Fruit fly (Drosophila melanogaster) whole organism, embryonic: ENCODE data around the gene CG42764.

ENCODE experiments used
- CG10267 ChIP-seq: fragments of 200-800 bp; sonication (Bioruptor generic); optimal IDR thresholded peaks from 2 replicates; lab custom pipeline; 2018; ENCODE audit warnings: missing biosample characterization, mild to moderate bottlenecking, missing genetic modification characterization, moderate library complexity
- CG10274 ChIP-seq: fragments of 200-800 bp; sonication (Bioruptor generic); optimal IDR thresholded peaks from 3 replicates; lab custom pipeline; 2017; ENCODE audit warnings: missing biosample characterization, mild to moderate bottlenecking, missing genetic modification characterization
- CG1233 ChIP-seq: fragments of 200-800 bp; sonication (Bioruptor generic); optimal IDR thresholded peaks from 4 replicates; lab custom pipeline; 2018; ENCODE audit warnings: missing biosample characterization, mild to moderate bottlenecking, missing genetic modification characterization
- CG12942 ChIP-seq: fragments of 200-800 bp; sonication (Bioruptor generic); optimal IDR thresholded peaks from 3 replicates; lab custom pipeline; 2016; ENCODE audit warnings: missing biosample characterization, missing genetic modification characterization
- CG13296 ChIP-seq: fragments of 200-800 bp; sonication (Bioruptor generic); optimal IDR thresholded peaks from 3 replicates; lab custom pipeline; 2018; ENCODE audit warnings: missing biosample characterization, mild to moderate bottlenecking, missing genetic modification characterization
- CG13424 ChIP-seq: fragments of 200-800 bp; sonication (Bioruptor generic); optimal IDR thresholded peaks from 2 replicates; lab custom pipeline; 2019; ENCODE audit warnings: missing biosample characterization, mild to moderate bottlenecking, missing genetic modification characterization, moderate library complexity
- CG16813 ChIP-seq: fragments of 200-800 bp; sonication (Bioruptor generic); IDR thresholded peaks from 3 replicates; pipeline ENCODE4 v1.3.6; 2022; ENCODE audit warnings: missing biosample characterization, missing genetic modification characterization; ENCODE audit not compliant: partially characterized antibody
- CG17186 ChIP-seq: fragments of 200-800 bp; sonication (Bioruptor generic); optimal IDR thresholded peaks from 3 replicates; lab custom pipeline; 2017; ENCODE audit warnings: missing biosample characterization, missing genetic modification reagents, missing genetic modification characterization
- CG31441 ChIP-seq: fragments of 200-800 bp; sonication (Bioruptor generic); IDR thresholded peaks from 2 replicates; pipeline ENCODE4 v1.3.6; 2022; ENCODE audit warnings: missing biosample characterization, missing genetic modification characterization
- CG33213 ChIP-seq: fragments of 200-800 bp; sonication (Bioruptor generic); optimal IDR thresholded peaks from 3 replicates; lab custom pipeline; 2016; ENCODE audit warnings: missing biosample characterization, missing genetic modification characterization
- CG34422 ChIP-seq: fragments of 200-800 bp; sonication (Bioruptor generic); IDR thresholded peaks from 3 replicates; pipeline ENCODE4 v1.3.6; 2022; ENCODE audit warnings: missing biosample characterization, missing genetic modification characterization
- CG4360 ChIP-seq: fragments of 200-800 bp; sonication (Bioruptor generic); IDR thresholded peaks from 2 replicates; pipeline ENCODE4 v1.3.6; 2022; ENCODE audit warnings: missing biosample characterization, missing genetic modification characterization
- CG5245 ChIP-seq: fragments of 200-800 bp; sonication (Bioruptor generic); optimal IDR thresholded peaks from 3 replicates; lab custom pipeline; 2016; ENCODE audit warnings: missing biosample characterization, missing genetic modification characterization
- CG7271 ChIP-seq: fragments of 200-800 bp; sonication (Bioruptor generic); optimal IDR thresholded peaks from 2 replicates; lab custom pipeline; 2018; ENCODE audit warnings: missing biosample characterization, mild to moderate bottlenecking, missing genetic modification characterization, moderate library complexity
- CG8359 ChIP-seq: fragments of 200-800 bp; sonication (Bioruptor generic); optimal IDR thresholded peaks from 2 replicates; lab custom pipeline; 2017; ENCODE audit warnings: missing biosample characterization, mild to moderate bottlenecking, missing genetic modification characterization, borderline replicate concordance
- CG8924 ChIP-seq: fragments of 200-800 bp; optimal IDR thresholded peaks from 3 replicates; lab custom pipeline; 2019; ENCODE audit warnings: missing biosample characterization, mild to moderate bottlenecking, missing genetic modification characterization, moderate library complexity
- CG9817 ChIP-seq: fragments of 200-800 bp; sonication (Bioruptor generic); optimal IDR thresholded peaks from 2 replicates; lab custom pipeline; 2018; ENCODE audit warnings: missing biosample characterization, mild to moderate bottlenecking, missing genetic modification characterization, moderate library complexity
- CHES-1-like ChIP-seq: fragments of 200-800 bp; sonication (Bioruptor generic); optimal IDR thresholded peaks from 2 replicates; lab custom pipeline; 2016; ENCODE audit warnings: missing biosample characterization, missing genetic modification characterization
- CrebB ChIP-seq: fragments of 200-800 bp; sonication (Bioruptor generic); optimal IDR thresholded peaks from 3 replicates; lab custom pipeline; 2018; ENCODE audit warnings: missing biosample characterization, mild to moderate bottlenecking, missing genetic modification characterization
- Ets97D ChIP-seq: fragments of 200-800 bp; sonication (Bioruptor generic); optimal IDR thresholded peaks from 3 replicates; lab custom pipeline; 2016; ENCODE audit warnings: missing biosample characterization, missing genetic modification characterization
- Fer1 ChIP-seq: fragments of 200-800 bp; sonication (Bioruptor generic); optimal IDR thresholded peaks from 2 replicates; lab custom pipeline; 2017; ENCODE audit warnings: missing biosample characterization, mild to moderate bottlenecking, missing genetic modification characterization
- H15 ChIP-seq: fragments of 200-800 bp; sonication (Bioruptor generic); IDR thresholded peaks from 3 replicates; pipeline ENCODE4 v1.3.6; 2022; ENCODE audit warnings: missing biosample characterization, missing genetic modification characterization
- Hand ChIP-seq: fragments of 200-800 bp; sonication (Bioruptor generic); optimal IDR thresholded peaks from 2 replicates; lab custom pipeline; 2017; ENCODE audit warnings: mild to moderate bottlenecking, missing biosample characterization, missing genetic modification reagents, missing genetic modification characterization
- HmgD ChIP-seq: fragments of 200-800 bp; sonication (Bioruptor generic); optimal IDR thresholded peaks from 3 replicates; lab custom pipeline; 2016; ENCODE audit warnings: missing biosample characterization, missing genetic modification characterization
- HmgZ ChIP-seq: fragments of 200-800 bp; sonication (Bioruptor generic); optimal IDR thresholded peaks from 2 replicates; lab custom pipeline; 2018; ENCODE audit warnings: missing biosample characterization, mild to moderate bottlenecking, missing genetic modification characterization
- Hr51 ChIP-seq, 2 experiments: fragments of 200-800 bp; sonication (Bioruptor generic); optimal IDR thresholded peaks; 2 replicates in 1 of 2; 3 replicates in 1 of 2; lab custom pipeline; 2016 to 2018; ENCODE audit warnings: missing biosample characterization in 2 of 2, missing genetic modification characterization in 2 of 2, mild to moderate bottlenecking in 1 of 2, moderate library complexity in 1 of 2
- Kr ChIP-seq: fragments of 200-800 bp; sonication (Bioruptor generic); optimal IDR thresholded peaks from 2 replicates; lab custom pipeline; 2017; ENCODE audit warnings: missing biosample characterization, mild to moderate bottlenecking, missing genetic modification characterization
- Med ChIP-seq: fragments of 200-800 bp; sonication (Bioruptor generic); peaks from one replicate; lab custom pipeline; 2016; ENCODE audit warnings: missing biosample characterization, missing genetic modification characterization, mild to moderate bottlenecking, inconsistent platforms, moderate library complexity
- ab ChIP-seq: fragments of 200-800 bp; sonication (Bioruptor generic); optimal IDR thresholded peaks from 2 replicates; lab custom pipeline; 2016; ENCODE audit warnings: missing biosample characterization, missing genetic modification characterization
- bab2 ChIP-seq: fragments of 200-800 bp; sonication (Bioruptor generic); optimal IDR thresholded peaks from 2 replicates; lab custom pipeline; 2016; ENCODE audit warnings: missing biosample characterization, missing genetic modification characterization
- bigmax ChIP-seq: fragments of 200-800 bp; sonication (Bioruptor generic); optimal IDR thresholded peaks from 2 replicates; lab custom pipeline; 2018; ENCODE audit warnings: missing biosample characterization, mild to moderate bottlenecking, missing genetic modification characterization
- caup ChIP-seq: fragments of 200-800 bp; sonication (Bioruptor generic); optimal IDR thresholded peaks from 3 replicates; lab custom pipeline; 2017; ENCODE audit warnings: missing biosample characterization, mild to moderate bottlenecking, missing genetic modification characterization, moderate library complexity; ENCODE audit not compliant: severe bottlenecking
- chif ChIP-seq, 2 experiments: fragments of 200-800 bp; sonication (Bioruptor generic); optimal IDR thresholded peaks; 3 replicates each; lab custom pipeline; 2016; ENCODE audit warnings: missing biosample characterization in 2 of 2, missing genetic modification characterization in 2 of 2
- gfzf ChIP-seq: fragments of 200-800 bp; sonication (Bioruptor generic); optimal IDR thresholded peaks from 2 replicates; lab custom pipeline; 2016; ENCODE audit warnings: missing biosample characterization, mild to moderate bottlenecking, missing genetic modification characterization, moderate library complexity
- gt ChIP-seq: fragments of 200-800 bp; sonication (Bioruptor generic); IDR thresholded peaks from 2 replicates; pipeline ENCODE4 v1.3.6; 2022; ENCODE audit warnings: missing biosample characterization, missing genetic modification characterization
- h ChIP-seq: fragments of >200 bp; optimal IDR thresholded peaks from 2 replicates; lab custom pipeline; 2017
- kah ChIP-seq: fragments of 200-800 bp; sonication (Bioruptor generic); optimal IDR thresholded peaks from 2 replicates; lab custom pipeline; 2018; ENCODE audit warnings: missing biosample characterization, mild to moderate bottlenecking, missing genetic modification characterization
- knrl ChIP-seq: fragments of 200-800 bp; sonication (Bioruptor generic); IDR thresholded peaks from 3 replicates; pipeline ENCODE4 v1.3.6; 2022; ENCODE audit warnings: missing biosample characterization, missing genetic modification characterization; ENCODE audit not compliant: partially characterized antibody
- nau ChIP-seq: fragments of 200-800 bp; sonication (Bioruptor generic); optimal IDR thresholded peaks from 3 replicates; lab custom pipeline; 2017; ENCODE audit warnings: missing biosample characterization, mild to moderate bottlenecking, missing genetic modification characterization, missing genetic modification reagents
- odd ChIP-seq: fragments of 200-800 bp; sonication (Bioruptor generic); optimal IDR thresholded peaks from 2 replicates; lab custom pipeline; 2017; ENCODE audit warnings: missing biosample characterization, mild to moderate bottlenecking, missing genetic modification characterization
- pan ChIP-seq, 4 experiments: fragments of >200 bp in 3 of 4; fragments of 200-800 bp in 1 of 4; sonication (Bioruptor generic) in 1 of 4; optimal IDR thresholded peaks in 3 of 4; IDR thresholded peaks in 1 of 4; 2 replicates each; pipeline versions ENCODE4 v1.3.6 to Lab custom; 2017 to 2022; ENCODE audit warnings: missing biosample characterization in 2 of 4, missing genetic modification characterization in 2 of 4, mixed read lengths in 1 of 4
- peb ChIP-seq: fragments of 200-800 bp; sonication (Bioruptor generic); IDR thresholded peaks from 2 replicates; pipeline ENCODE4 v1.3.6; 2022; ENCODE audit warnings: missing biosample characterization, missing genetic modification characterization
- pho ChIP-seq: fragments of 200-800 bp; sonication (Bioruptor generic); optimal IDR thresholded peaks from 2 replicates; lab custom pipeline; 2016; ENCODE audit warnings: missing biosample characterization, missing genetic modification characterization
- seq ChIP-seq: fragments of 200-800 bp; sonication (Bioruptor generic); IDR thresholded peaks from 2 replicates; pipeline ENCODE4 v1.3.6; 2022; ENCODE audit warnings: missing biosample characterization, missing genetic modification characterization
- sima ChIP-seq: fragments of 200-800 bp; sonication (Bioruptor generic); optimal IDR thresholded peaks from 2 replicates; lab custom pipeline; 2016; ENCODE audit warnings: missing biosample characterization, missing genetic modification characterization
- sna ChIP-seq: fragments of 200-800 bp; sonication (Bioruptor generic); IDR thresholded peaks from 2 replicates; pipeline ENCODE4 v1.3.6; 2022; ENCODE audit warnings: missing biosample characterization, missing genetic modification characterization; ENCODE audit not compliant: partially characterized antibody
- stc ChIP-seq: fragments of 200-800 bp; sonication (Bioruptor generic); IDR thresholded peaks from 2 replicates; pipeline ENCODE4 v1.3.6; 2022; ENCODE audit warnings: missing biosample characterization, missing genetic modification characterization
- z ChIP-seq: fragments of 200-800 bp; sonication (Bioruptor generic); IDR thresholded peaks from 3 replicates; pipeline ENCODE4 v1.3.6; 2022; ENCODE audit warnings: missing biosample characterization, missing genetic modification characterization

CG42764 gene

dm6 chr3L:20493417-20494261 lies 27.8 kb upstream of the CG42764 start (continued):
- TF ChIP-seq pan (optimal IDR thresholded peaks at IDR 0.05; lab: Kevin White, UChicago), result no peak
- peak in 1 of 2 experiments; percentile 87 for TF ChIP-seq pan (GFP tag; optimal IDR thresholded peaks at IDR 0.05 in 1 of 2, IDR thresholded peaks at IDR 0.05 in 1 of 2)
- TF ChIP-seq Ets97D (GFP tag; lab: Kevin White, UChicago), result peak; percentile 9
- peak; percentile 73 for TF ChIP-seq CG13424 (tag; lab: Kevin White, UChicago)
- TF ChIP-seq bab2, result peak; percentile 55
- TF ChIP-seq CG12942, result peak; percentile 45
- peak; percentile 80 for TF ChIP-seq Fer1 (GFP tag; lab: Kevin White, UChicago)
- TF ChIP-seq H15 (GFP tag; lab: Robert Waterston, UW), result peak; percentile 59; the same call in 2 of the 3 replicates
- no peak for TF ChIP-seq CG17186 (GFP tag; lab: Kevin White, UChicago)
- TF ChIP-seq chif (GFP tag; optimal IDR thresholded peaks at IDR 0.05; lab: Kevin White, UChicago), result peak in 1 of 2 experiments; percentile 37
- TF ChIP-seq CG10267 (tag; lab: Kevin White, UChicago), result peak; percentile 69
- no peak for TF ChIP-seq sima
- TF ChIP-seq pho, result peak; percentile 51
- TF ChIP-seq CG8359, result no peak
- peak; percentile 37 for TF ChIP-seq CG1233 (GFP tag; lab: Kevin White, UChicago)
- TF ChIP-seq gfzf (GFP tag; lab: Kevin White, UChicago), result no peak
- TF ChIP-seq Med, result peak; percentile 86
- no peak for TF ChIP-seq kah
- peak; percentile 40 for TF ChIP-seq CHES-1-like (GFP tag; lab: Kevin White, UChicago)
- peak; percentile 43 for TF ChIP-seq CG10274 (GFP tag; lab: Kevin White, UChicago)
- peak; percentile 67; the same call in 1 of the 2 replicates for TF ChIP-seq CG31441
- peak; percentile 55 for TF ChIP-seq HmgZ (tag; lab: Kevin White, UChicago)
- no peak for TF ChIP-seq Kr (GFP tag; lab: Kevin White, UChicago)
- peak; percentile 27 for TF ChIP-seq CG9817 (tag; lab: Kevin White, UChicago)
- TF ChIP-seq CG34422 (GFP tag; lab: Robert Waterston, UW), result peak; percentile 85; the same call in 2 of the 3 replicates
- no peak for TF ChIP-seq gt (GFP tag; lab: Robert Waterston, UW)
- peak; percentile 84 for TF ChIP-seq stc (GFP tag; lab: Robert Waterston, UW)
- peak; percentile 70 for TF ChIP-seq CG13296
- peak; percentile 18 for TF ChIP-seq CG5245 (GFP tag; lab: Kevin White, UChicago)
- peak; percentile 84 for TF ChIP-seq CG8924 (tag; lab: Kevin White, UChicago)
- no peak for TF ChIP-seq HmgD
- no peak for TF ChIP-seq h (lab: Kevin White, UChicago)
- no peak for TF ChIP-seq CG16813 (GFP tag; lab: Robert Waterston, UW)
- no peak for TF ChIP-seq knrl
- TF ChIP-seq seq, result peak; percentile 66
- peak; percentile 18 to 89 for TF ChIP-seq Hr51 (GFP tag; optimal IDR thresholded peaks at IDR 0.05; lab: Kevin White, UChicago)
- peak; percentile 4 for TF ChIP-seq CG33213 (GFP tag; lab: Kevin White, UChicago)
- TF ChIP-seq CrebB (tag; lab: Kevin White, UChicago), result peak; percentile 28
- peak; percentile 48; the same call in 1 of the 2 replicates for TF ChIP-seq peb (GFP tag; lab: Robert Waterston, UW)
- TF ChIP-seq CG4360 (GFP tag; lab: Robert Waterston, UW), result peak; percentile 67
- peak; percentile 53 for TF ChIP-seq nau (GFP tag; lab: Kevin White, UChicago)
- TF ChIP-seq CG7271, result no peak
- TF ChIP-seq z (GFP tag; lab: Robert Waterston, UW), result no peak
- peak; percentile 57 for TF ChIP-seq caup
- peak; percentile 27 for TF ChIP-seq odd (GFP tag; lab: Kevin White, UChicago)
- no peak for TF ChIP-seq bigmax (GFP tag; lab: Kevin White, UChicago)
- peak; percentile 58 for TF ChIP-seq Hand (GFP tag; lab: Kevin White, UChicago)
- TF ChIP-seq sna, result no peak
- no peak for TF ChIP-seq ab (GFP tag; lab: Kevin White, UChicago)
